Worm (Caenorhabditis elegans): ENCODE results near the gene srz-62.

- TF ChIP-seq fos-1 (tag; optimal IDR thresholded peaks at IDR 0.05) (no peak), elt-2 (tag; optimal IDR thresholded peaks at IDR 0.05) (peak; percentile 70), blmp-1 (tag; optimal IDR thresholded peaks at IDR 0.05) (no peak)
Observed at ce11 chrIV:3878283-3878938, 21.9 kb upstream of the srz-62 start, which contains the start of gene F37C4.6.

Data from whole organism, L1 larva.